Worm (Caenorhabditis elegans): ENCODE measurements around the gene abcx-1.

DNA sequence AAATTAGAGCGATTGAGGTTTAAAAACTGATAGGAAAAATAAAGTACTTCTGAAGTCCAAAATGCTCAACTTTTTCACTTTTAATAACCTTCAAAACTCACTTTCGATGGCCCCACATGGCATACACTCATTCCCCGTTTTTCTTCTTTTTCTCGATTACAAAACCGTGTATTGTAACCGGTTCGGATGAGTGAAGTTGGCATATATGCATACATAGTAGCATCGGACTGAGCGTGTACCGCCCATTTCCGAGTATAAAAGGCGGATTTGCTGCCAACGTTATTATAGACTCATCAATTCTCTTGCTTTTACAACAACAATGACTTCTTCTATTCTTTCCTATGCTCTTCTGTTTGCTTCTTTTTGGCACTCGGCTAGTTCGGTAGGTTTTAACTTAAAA is 50.8 kb downstream of the abcx-1 start, which contains the start of gene C56C10.4:
- no peak for TF ChIP-seq unc-39 (tag; optimal IDR thresholded peaks at IDR 0.05)
- no peak for TF ChIP-seq lin-39 (tag; optimal IDR thresholded peaks at IDR 0.05)
- TF ChIP-seq snpc-4 (tag; optimal IDR thresholded peaks at IDR 0.05) = no peak
- TF ChIP-seq nhr-25 (tag; optimal IDR thresholded peaks at IDR 0.05) = no peak
- TF ChIP-seq sea-2 (GFP tag; optimal IDR thresholded peaks at IDR 0.05) = no peak
- no peak for TF ChIP-seq egl-27 (tag; optimal IDR thresholded peaks at IDR 0.05)
- no peak for TF ChIP-seq nhr-77 (tag; optimal IDR thresholded peaks at IDR 0.05)
